Worm (Caenorhabditis elegans) whole organism, young adult: ENCODE data around the gene C18A11.1.

Experiments used
- hsf-1 ChIP-seq: fragments of 200-800 bp; sonication (Bioruptor generic); IDR thresholded peaks from 2 replicates; pipeline ENCODE4 v1.3.6; 2022; ENCODE audit warnings: missing genetic modification reagents, missing genetic modification characterization, missing compliant biosample characterization
- lin-40 ChIP-seq: sonication (generic microtip); optimal IDR thresholded peaks from 2 replicates; lab custom pipeline; 2016; ENCODE audit warnings: missing genetic modification characterization, mild to moderate bottlenecking, missing compliant biosample characterization, missing genotype, missing genetic modification reagents
- nhr-120 ChIP-seq: fragments of 200-800 bp; sonication (Bioruptor generic); IDR thresholded peaks from 2 replicates; pipeline ENCODE4 v1.3.6; 2022; ENCODE audit warnings: missing genetic modification characterization, missing compliant biosample characterization
- snpc-4 ChIP-seq, 5 experiments: fragments of 150-350 bp in 1 of 5; sonication (generic microtip) in 4 of 5; optimal IDR thresholded peaks; 2 replicates each; lab custom pipeline; 2014 to 2018; ENCODE audit warnings: missing genetic modification characterization in 5 of 5, missing biosample characterization in 3 of 5, antibody characterized with exemption in 2 of 5, mild to moderate bottlenecking in 2 of 5, missing compliant biosample characterization in 2 of 5, missing genotype in 2 of 5, moderate library complexity in 2 of 5, missing genetic modification reagents in 1 of 5
- ztf-25 ChIP-seq: fragments of 200-800 bp; sonication (Bioruptor generic); IDR thresholded peaks from 2 replicates; pipeline ENCODE4 v1.3.6; 2022; ENCODE audit warnings: missing genetic modification reagents, missing genetic modification characterization, missing compliant biosample characterization

- TF ChIP-seq ztf-25 (GFP tag; lab: Robert Waterston, UW) (no peak), nhr-120 (GFP tag; lab: Robert Waterston, UW) (no peak), snpc-4 (GFP tag; optimal IDR thresholded peaks at IDR 0.05; lab: Kevin White, UChicago) (no peak), snpc-4 (tag; optimal IDR thresholded peaks at IDR 0.05; lab: Kevin White, UChicago) (no peak), lin-40 (no peak), hsf-1 (GFP tag; lab: Robert Waterston, UW) (no peak)
Observed at ce11 chrX:8040967-8041366, 28.2 kb upstream of the C18A11.1 start, which contains the start of gene xol-1.
